Worm (Caenorhabditis elegans) whole organism, early embryonic: Measurements from ENCODE around the gene asns-2.

Experiments used
- B0310.2 ChIP-seq: sonication (generic microtip); optimal IDR thresholded peaks from 2 replicates; lab custom pipeline; 2016; ENCODE audit warnings: mild to moderate bottlenecking, missing genetic modification characterization, missing compliant biosample characterization
- F13C5.2 ChIP-seq: sonication (generic microtip); optimal IDR thresholded peaks from 2 replicates; lab custom pipeline; 2017; ENCODE audit warnings: mild to moderate bottlenecking, missing genetic modification characterization, inconsistent platforms, missing compliant biosample characterization
- aly-1 ChIP-seq: sonication (generic microtip); optimal IDR thresholded peaks from 2 replicates; lab custom pipeline; 2016; ENCODE audit warnings: missing genetic modification characterization, missing compliant biosample characterization
- ama-1 ChIP-seq: fragments of 150-350 bp; optimal IDR thresholded peaks from 2 replicates; lab custom pipeline; 2014
- ceh-13 ChIP-seq: fragments of 200-800 bp; sonication (Bioruptor generic); optimal IDR thresholded peaks from 2 replicates; lab custom pipeline; 2018; ENCODE audit warnings: mild to moderate bottlenecking, missing genetic modification characterization, missing compliant biosample characterization
- ceh-36 ChIP-seq: sonication (generic microtip); optimal IDR thresholded peaks from 2 replicates; lab custom pipeline; 2016; ENCODE audit warnings: missing genetic modification characterization, inconsistent platforms, missing compliant biosample characterization
- ets-7 ChIP-seq: sonication (generic microtip); optimal IDR thresholded peaks from 2 replicates; lab custom pipeline; 2016; ENCODE audit warnings: missing genotype, missing genetic modification characterization, missing compliant biosample characterization
- flt-1 ChIP-seq: fragments of 200-800 bp; sonication (Bioruptor generic); IDR thresholded peaks from 2 replicates; pipeline ENCODE4 v1.3.6; 2022; ENCODE audit warnings: missing genetic modification characterization, missing compliant biosample characterization
- hmbx-1 ChIP-seq: sonication (generic microtip); optimal IDR thresholded peaks from 2 replicates; lab custom pipeline; 2016; ENCODE audit warnings: mild to moderate bottlenecking, missing genetic modification characterization, missing compliant biosample characterization
- hmg-4 ChIP-seq: fragments of 200-800 bp; sonication (Bioruptor generic); optimal IDR thresholded peaks from 2 replicates; lab custom pipeline; 2018; ENCODE audit warnings: mild to moderate bottlenecking, missing genetic modification characterization, missing compliant biosample characterization
- hnd-1 ChIP-seq: sonication (generic microtip); optimal IDR thresholded peaks from 2 replicates; lab custom pipeline; 2016; ENCODE audit warnings: missing genetic modification characterization, missing compliant biosample characterization
- pes-1 ChIP-seq: fragments of 200-800 bp; sonication (Bioruptor generic); IDR thresholded peaks from 2 replicates; pipeline ENCODE4 v1.3.6; 2022; ENCODE audit warnings: missing genetic modification reagents, missing genetic modification characterization, missing compliant biosample characterization
- scrt-1 ChIP-seq: fragments of 200-800 bp; sonication (Bioruptor generic); IDR thresholded peaks from 2 replicates; pipeline ENCODE4 v1.3.6; 2022; ENCODE audit warnings: missing genetic modification characterization, missing compliant biosample characterization
- sea-1 ChIP-seq: fragments of 200-800 bp; sonication (Bioruptor generic); conservative IDR thresholded peaks from 2 replicates; pipeline ENCODE4 v1.3.6; 2022; ENCODE audit warnings: missing genetic modification characterization, missing compliant biosample characterization
- tbx-11 ChIP-seq: fragments of 200-800 bp; sonication (Bioruptor generic); IDR thresholded peaks from 2 replicates; pipeline ENCODE4 v1.3.6; 2022; ENCODE audit warnings: missing genetic modification characterization, missing compliant biosample characterization
- tbx-37 ChIP-seq: fragments of 200-800 bp; sonication (Bioruptor generic); conservative IDR thresholded peaks from 2 replicates; pipeline ENCODE4 v1.3.6; 2022; ENCODE audit warnings: missing genetic modification reagents, missing genetic modification characterization, missing compliant biosample characterization
- tra-4 ChIP-seq: sonication (generic microtip); optimal IDR thresholded peaks from 2 replicates; lab custom pipeline; 2017; ENCODE audit warnings: missing genetic modification characterization, missing compliant biosample characterization

asns-2 gene

DNA sequence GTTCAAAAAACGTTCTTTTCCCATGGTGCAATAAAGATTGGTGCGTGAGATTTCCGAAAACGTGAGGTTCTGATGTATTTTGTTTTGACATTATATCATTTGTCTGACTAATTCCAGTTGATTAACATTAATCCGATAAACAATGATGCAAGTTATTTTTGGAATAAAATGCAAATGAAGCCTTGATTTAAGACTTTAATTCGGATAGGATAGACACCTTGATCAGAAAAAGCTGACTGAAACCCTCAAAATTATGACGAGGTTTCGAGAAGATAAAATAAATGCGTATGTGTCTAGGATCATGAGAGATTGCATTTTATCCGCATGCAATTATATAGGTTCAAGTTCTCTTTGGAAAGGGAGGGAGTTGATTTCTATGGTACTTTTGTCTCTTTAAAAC lies 5.2 kb downstream of the asns-2 start:
- TF ChIP-seq flt-1 (GFP tag; lab: Robert Waterston, UW): no peak
- no peak for TF ChIP-seq sea-1 (GFP tag; lab: Robert Waterston, UW)
- no peak for TF ChIP-seq hnd-1 (tag; lab: Kevin White, UChicago)
- no peak for TF ChIP-seq hmg-4 (GFP tag; lab: Kevin White, UChicago)
- no peak for TF ChIP-seq ceh-13
- no peak for TF ChIP-seq tbx-11 (GFP tag; lab: Robert Waterston, UW)
- TF ChIP-seq scrt-1 (GFP tag; lab: Robert Waterston, UW): no peak
- no peak for TF ChIP-seq tra-4 (tag; lab: Kevin White, UChicago)
- no peak for TF ChIP-seq hmbx-1 (tag; lab: Kevin White, UChicago)

DNA sequence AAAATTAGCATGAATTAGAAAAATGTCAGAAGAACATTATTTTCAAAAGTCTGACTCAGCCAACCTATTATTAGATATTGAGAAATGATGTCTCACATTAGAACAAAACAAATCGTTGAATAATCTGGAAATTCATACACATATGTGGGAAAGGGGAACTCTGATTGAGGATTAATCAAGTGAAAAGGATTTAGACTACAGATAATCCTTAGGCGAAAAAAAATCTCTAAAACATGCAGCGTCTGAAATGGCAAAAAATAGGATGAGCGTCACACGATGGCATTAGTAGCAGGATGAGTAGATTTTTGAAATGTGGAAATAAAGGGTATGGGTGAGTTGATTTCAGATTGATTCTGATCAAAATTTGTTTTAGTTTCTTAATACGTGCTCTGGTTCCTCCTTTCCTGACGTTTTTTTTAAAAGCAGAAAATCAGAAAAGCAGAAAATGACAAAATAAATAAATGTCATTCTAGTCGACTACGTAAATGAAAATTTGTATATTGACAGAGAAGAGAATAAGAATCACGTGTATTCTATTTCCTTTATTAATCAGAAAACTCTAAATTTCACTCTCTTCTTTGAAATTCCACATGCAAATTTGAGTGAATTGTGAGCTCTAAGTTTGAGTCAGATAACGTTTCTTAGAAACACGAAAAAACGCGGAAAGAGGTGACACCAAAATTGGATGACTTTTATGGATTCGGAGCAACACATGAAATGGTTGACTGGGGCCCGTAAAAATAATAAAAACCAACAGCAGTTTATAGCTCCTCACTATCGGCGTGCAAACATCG lies 6.4 kb downstream of the asns-2 start:
- no peak for TF ChIP-seq ama-1 (lab: Kevin White, UChicago)
- TF ChIP-seq B0310.2: no peak
- TF ChIP-seq tbx-11 (GFP tag; lab: Robert Waterston, UW): no peak
- no peak for TF ChIP-seq ceh-36 (tag; lab: Kevin White, UChicago)
- no peak for TF ChIP-seq tra-4 (tag; lab: Kevin White, UChicago)
- no peak for TF ChIP-seq hmbx-1 (tag; lab: Kevin White, UChicago)
- no peak for TF ChIP-seq hnd-1 (tag; lab: Kevin White, UChicago)
- TF ChIP-seq ets-7 (tag; lab: Kevin White, UChicago): no peak
- TF ChIP-seq sea-1 (GFP tag; lab: Robert Waterston, UW): no peak
- TF ChIP-seq scrt-1 (GFP tag; lab: Robert Waterston, UW): no peak
- no peak for TF ChIP-seq F13C5.2
- no peak for TF ChIP-seq aly-1
- TF ChIP-seq pes-1 (GFP tag; lab: Robert Waterston, UW): no peak
- TF ChIP-seq hmg-4 (GFP tag; lab: Kevin White, UChicago): no peak

DNA sequence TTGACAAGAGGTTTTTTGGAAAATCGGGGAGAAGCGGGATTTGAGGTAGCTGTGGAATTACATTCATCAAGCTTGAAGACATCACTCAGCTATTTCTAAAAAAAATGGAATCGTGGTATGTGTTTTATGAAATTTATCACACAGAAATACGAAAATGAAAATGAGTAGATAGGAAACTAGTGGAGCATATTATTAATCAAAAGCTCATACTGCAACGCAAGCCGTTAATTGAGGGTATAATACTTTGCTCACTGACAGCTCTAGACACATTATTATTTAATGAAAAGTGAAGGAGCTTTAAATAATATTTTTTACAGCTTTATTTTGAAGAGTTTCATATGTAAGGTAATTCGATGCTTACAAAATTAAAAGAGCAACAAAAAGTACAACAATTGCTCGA lies 7.8 kb downstream of the asns-2 start, which contains the start of gene M02D8.7:
Gene M02D8.7, minus strand, starts transcription at position 101 of the 400 bp plus-strand sequence.
- TF ChIP-seq pes-1 (GFP tag; lab: Robert Waterston, UW) (no peak), hmbx-1 (tag; lab: Kevin White, UChicago) (no peak), ceh-13 (no peak), tbx-37 (no peak), B0310.2 (no peak), tra-4 (tag; lab: Kevin White, UChicago) (no peak), ceh-36 (tag; lab: Kevin White, UChicago) (no peak), ama-1 (lab: Kevin White, UChicago) (no peak), F13C5.2 (no peak), hnd-1 (tag; lab: Kevin White, UChicago) (no peak), aly-1 (no peak), flt-1 (GFP tag; lab: Robert Waterston, UW) (no peak), ets-7 (tag; lab: Kevin White, UChicago) (no peak)

DNA sequence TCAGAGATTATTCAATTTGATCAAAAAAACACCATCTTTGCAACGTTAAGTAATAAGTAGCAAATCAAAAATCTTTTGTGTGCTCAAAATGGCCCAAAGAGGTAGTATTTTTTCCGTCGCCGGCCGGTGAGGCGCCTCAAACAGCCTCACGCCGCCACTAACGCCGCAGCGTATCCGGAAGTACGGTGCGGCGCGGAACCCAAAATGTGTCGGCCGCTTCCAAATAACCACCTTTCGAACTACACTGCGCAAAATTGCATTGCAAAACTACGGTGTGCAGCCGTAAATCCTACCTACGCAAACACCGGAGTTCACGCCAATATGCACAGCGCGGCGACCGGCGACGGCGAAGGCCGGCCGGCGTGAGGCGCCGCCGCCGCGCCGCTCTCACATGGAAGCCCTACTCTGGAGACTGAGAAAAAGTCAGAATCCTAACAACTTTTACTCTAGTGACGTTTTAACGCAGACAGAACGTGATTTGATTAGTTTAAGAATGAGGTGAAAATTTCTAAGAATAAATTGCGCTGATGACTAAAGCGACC lies 9.0 kb downstream of the asns-2 start:
- no peak for TF ChIP-seq ets-7 (tag; lab: Kevin White, UChicago)
- TF ChIP-seq ama-1 (lab: Kevin White, UChicago): no peak
- TF ChIP-seq tra-4 (tag; lab: Kevin White, UChicago): no peak
- no peak for TF ChIP-seq ceh-13
- no peak for TF ChIP-seq B0310.2
- TF ChIP-seq tbx-37: no peak
- TF ChIP-seq pes-1 (GFP tag; lab: Robert Waterston, UW): no peak
- no peak for TF ChIP-seq scrt-1 (GFP tag; lab: Robert Waterston, UW)
- TF ChIP-seq sea-1 (GFP tag; lab: Robert Waterston, UW): no peak
- no peak for TF ChIP-seq ceh-36 (tag; lab: Kevin White, UChicago)
- no peak for TF ChIP-seq hmbx-1 (tag; lab: Kevin White, UChicago)

DNA sequence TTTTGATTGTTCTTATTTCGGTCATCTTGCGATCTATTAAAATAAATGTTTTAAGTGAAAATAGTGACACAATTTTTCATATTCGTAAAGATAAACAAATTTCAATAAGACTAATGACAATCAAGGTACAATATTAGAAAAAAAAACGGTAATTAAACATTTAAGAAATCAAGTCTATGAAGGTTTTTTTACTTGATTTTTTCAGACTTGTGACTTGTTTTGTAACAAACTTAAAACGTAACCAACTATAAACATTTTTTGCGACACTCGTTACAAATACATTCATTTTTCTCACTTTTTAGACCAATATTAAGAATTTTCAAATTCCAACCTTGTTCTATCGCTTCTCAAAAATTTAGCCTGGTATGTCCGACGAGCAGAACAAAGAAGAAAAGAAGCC lies 11.4 kb downstream of the asns-2 start, which contains the start of gene M02D8.2:
Gene M02D8.2, plus strand, starts transcription at position 301 of the 400 bp plus-strand sequence.
- TF ChIP-seq aly-1 (no peak), hmbx-1 (tag; lab: Kevin White, UChicago) (no peak), pes-1 (GFP tag; lab: Robert Waterston, UW) (no peak), ets-7 (tag; lab: Kevin White, UChicago) (no peak), tra-4 (tag; lab: Kevin White, UChicago) (no peak), B0310.2 (no peak), ama-1 (lab: Kevin White, UChicago) (no peak), sea-1 (GFP tag; lab: Robert Waterston, UW) (no peak), tbx-11 (GFP tag; lab: Robert Waterston, UW) (no peak), hnd-1 (tag; lab: Kevin White, UChicago) (no peak), ceh-13 (no peak), ceh-36 (tag; lab: Kevin White, UChicago) (no peak), F13C5.2 (no peak), scrt-1 (GFP tag; lab: Robert Waterston, UW) (no peak), tbx-37 (no peak), flt-1 (GFP tag; lab: Robert Waterston, UW) (no peak), hmg-4 (GFP tag; lab: Kevin White, UChicago) (no peak)

DNA sequence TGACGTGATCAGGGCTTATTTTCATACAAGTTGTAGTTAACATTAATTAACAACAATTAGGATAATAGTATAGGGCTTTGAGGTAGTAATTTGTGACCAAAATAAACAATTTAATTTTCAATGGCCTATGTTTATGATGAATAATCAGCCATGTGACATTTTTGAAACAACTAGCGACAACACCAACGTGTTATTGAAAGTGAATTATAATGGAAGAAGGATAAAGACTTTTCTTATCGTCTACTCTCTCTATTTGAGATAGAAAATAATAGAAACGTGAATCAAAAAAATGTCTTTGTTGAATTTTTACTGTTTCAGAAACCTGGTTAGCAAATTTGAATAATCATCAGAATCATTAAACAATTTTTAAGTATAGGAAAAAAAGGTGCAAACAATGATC lies 12.9 kb downstream of the asns-2 start:
- TF ChIP-seq flt-1 (GFP tag; lab: Robert Waterston, UW) (no peak), ets-7 (tag; lab: Kevin White, UChicago) (no peak), ceh-36 (tag; lab: Kevin White, UChicago) (no peak), tbx-37 (no peak), pes-1 (GFP tag; lab: Robert Waterston, UW) (no peak), ceh-13 (no peak), tra-4 (tag; lab: Kevin White, UChicago) (no peak), hnd-1 (tag; lab: Kevin White, UChicago) (no peak), aly-1 (no peak)
